Worm (Caenorhabditis elegans): ENCODE data around the gene H17B01.5.

DNA sequence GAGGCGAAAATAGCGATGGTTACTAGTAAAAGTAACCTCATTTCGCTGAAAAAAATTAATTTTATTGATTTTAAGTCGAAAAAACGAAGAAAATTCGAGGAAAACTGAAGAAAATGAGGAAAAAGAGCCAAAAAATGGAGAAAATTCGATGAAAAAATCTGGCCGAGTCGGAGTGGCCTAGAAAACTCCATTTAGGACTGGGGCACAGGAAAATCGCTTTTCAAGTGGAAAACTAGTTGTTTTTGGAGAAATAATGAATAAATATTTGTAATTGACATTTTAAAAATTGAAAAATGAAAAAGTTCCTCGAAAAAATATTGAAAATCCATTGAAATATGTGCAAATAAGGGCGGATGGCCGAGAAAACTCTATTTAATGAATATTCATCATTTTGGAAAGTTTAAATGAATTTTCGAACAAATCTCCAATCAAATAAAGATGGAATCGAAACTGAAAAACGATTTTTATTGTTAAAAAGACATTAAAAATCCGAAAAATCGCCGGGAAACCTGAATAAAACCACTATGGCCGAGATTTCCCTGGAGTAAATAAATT, 27.0 kb upstream of the H17B01.5 start, which contains the start of gene emc-1:
- TF ChIP-seq elt-3 (tag; optimal IDR thresholded peaks at IDR 0.05) (no peak), unc-39 (tag; optimal IDR thresholded peaks at IDR 0.05) (no peak), unc-62 (GFP tag; optimal IDR thresholded peaks at IDR 0.05) (no peak), lin-15B (tag; optimal IDR thresholded peaks at IDR 0.05) (no peak), fkh-10 (GFP tag; optimal IDR thresholded peaks at IDR 0.05) (no peak)
